Fruit fly (Drosophila melanogaster): Measurements from ENCODE around the gene CG2519.

The CG2519 gene

dm6 chr3R:5564775-5565190 is 17.2 kb upstream of the CG2519 start, which contains the start of the genes CG14671 and CG12746 (continued):
- no peak for TF ChIP-seq HHEX (GFP tag; optimal IDR thresholded peaks at IDR 0.05)
- TF ChIP-seq NfI (GFP tag; optimal IDR thresholded peaks at IDR 0.05) = no peak
- no peak for TF ChIP-seq CG13624 (GFP tag; optimal IDR thresholded peaks at IDR 0.05)
- TF ChIP-seq CG43689 (GFP tag; IDR thresholded peaks at IDR 0.05) = no peak
- TF ChIP-seq Mes4 (GFP tag; optimal IDR thresholded peaks at IDR 0.05) = no peak
- TF ChIP-seq Hr78 (GFP tag; optimal IDR thresholded peaks at IDR 0.05) = no peak
- TF ChIP-seq CG12236 (GFP tag; optimal IDR thresholded peaks at IDR 0.05) = no peak
- no peak for TF ChIP-seq H15 (GFP tag; IDR thresholded peaks at IDR 0.05)
- peak; percentile 81 for TF ChIP-seq Dref (GFP tag; IDR thresholded peaks at IDR 0.05)
- TF ChIP-seq peb (GFP tag; IDR thresholded peaks at IDR 0.05) = no peak
- no peak for TF ChIP-seq pros (GFP tag; optimal IDR thresholded peaks at IDR 0.05)
- no peak for TF ChIP-seq ham (GFP tag; IDR thresholded peaks at IDR 0.05)
- no peak for TF ChIP-seq CG3838 (GFP tag; optimal IDR thresholded peaks at IDR 0.05)
- TF ChIP-seq CG7963 (GFP tag; IDR thresholded peaks at IDR 0.05; ENCODE audit: partially characterized antibody) = no peak
- peak; percentile 39 for TF ChIP-seq CG2712 (tag; optimal IDR thresholded peaks at IDR 0.05)
- no peak for TF ChIP-seq sr (GFP tag; IDR thresholded peaks at IDR 0.05)
- no peak for TF ChIP-seq CG1647 (GFP tag; optimal IDR thresholded peaks at IDR 0.05)
- no peak for TF ChIP-seq CG10959 (GFP tag; IDR thresholded peaks at IDR 0.05)
- no peak for TF ChIP-seq jing (GFP tag; optimal IDR thresholded peaks at IDR 0.05)
- peak; percentile 44; the same call in 2 of the 3 replicates for TF ChIP-seq HLH4C (GFP tag; IDR thresholded peaks at IDR 0.05; ENCODE audit: partially characterized antibody)
- TF ChIP-seq gcm2 (GFP tag; optimal IDR thresholded peaks at IDR 0.05) = no peak
- TF ChIP-seq Bteb2 (GFP tag; optimal IDR thresholded peaks at IDR 0.05) = no peak
- peak; percentile 34 for TF ChIP-seq nmo (GFP tag; optimal IDR thresholded peaks at IDR 0.05)
- TF ChIP-seq nom (GFP tag; optimal IDR thresholded peaks at IDR 0.05) = peak; percentile 4
- TF ChIP-seq CG17568 (GFP tag; optimal IDR thresholded peaks at IDR 0.05) = no peak
- TF ChIP-seq CG13296 (GFP tag; optimal IDR thresholded peaks at IDR 0.05) = no peak
- TF ChIP-seq hbn (GFP tag; IDR thresholded peaks at IDR 0.05; ENCODE audit: partially characterized antibody) = 0 out of 2 replicates have a peak, but pooled peaks have one; percentile 24
- TF ChIP-seq Atf3 (GFP tag; optimal IDR thresholded peaks at IDR 0.05) = no peak
- no peak for TF ChIP-seq zf30C (GFP tag; optimal IDR thresholded peaks at IDR 0.05)
- no peak for TF ChIP-seq Fer1 (GFP tag; optimal IDR thresholded peaks at IDR 0.05)
- TF ChIP-seq Spps (tag; optimal IDR thresholded peaks at IDR 0.05) = no peak
- peak; percentile 51; the same call in 2 of the 4 replicates for TF ChIP-seq Dll (GFP tag; IDR thresholded peaks at IDR 0.05; ENCODE audit: partially characterized antibody)
- TF ChIP-seq Pdp1 (GFP tag; optimal IDR thresholded peaks at IDR 0.05) = peak in 1 of 2 experiments; percentile 18
- TF ChIP-seq wek (GFP tag; optimal IDR thresholded peaks at IDR 0.05) = no peak
- no peak for TF ChIP-seq hth (optimal IDR thresholded peaks at IDR 0.05)
- no peak for TF ChIP-seq chif (GFP tag; optimal IDR thresholded peaks at IDR 0.05)
- no peak for TF ChIP-seq CG4707 (GFP tag; optimal IDR thresholded peaks at IDR 0.05)
- TF ChIP-seq CG11247 (GFP tag; IDR thresholded peaks at IDR 0.05) = no peak
- TF ChIP-seq CG10147 (GFP tag; optimal IDR thresholded peaks at IDR 0.05) = no peak
- TF ChIP-seq chm (GFP tag; IDR thresholded peaks at IDR 0.05) = no peak
- no peak for TF ChIP-seq odd (GFP tag; optimal IDR thresholded peaks at IDR 0.05)
- TF ChIP-seq cwo (GFP tag; optimal IDR thresholded peaks at IDR 0.05) = no peak

Measured in whole organism, embryonic.